Fruit fly (Drosophila melanogaster) whole organism, pupa: ENCODE measurements around the gene Pop4.

Experiments
- CG10348 ChIP-seq: fragments of 200-800 bp; sonication (Bioruptor generic); IDR thresholded peaks from 2 replicates; pipeline ENCODE4 v1.3.6; 2022; ENCODE audit warnings: missing biosample characterization, missing genetic modification characterization
- CG14655 ChIP-seq: fragments of 200-800 bp; sonication (Bioruptor generic); optimal IDR thresholded peaks from 3 replicates; lab custom pipeline; 2017; ENCODE audit warnings: mild to moderate bottlenecking, missing biosample characterization, missing genetic modification reagents, missing genetic modification characterization
- CG17806 ChIP-seq: fragments of 200-800 bp; sonication (Bioruptor generic); optimal IDR thresholded peaks from 2 replicates; lab custom pipeline; 2018; ENCODE audit warnings: missing biosample characterization, mild to moderate bottlenecking, missing genetic modification characterization, moderate library complexity
- CG32121 ChIP-seq: fragments of 200-800 bp; sonication (Bioruptor generic); IDR thresholded peaks from 2 replicates; pipeline ENCODE4 v1.3.6; 2022; ENCODE audit warnings: missing biosample characterization, missing genetic modification characterization
- CG8159 ChIP-seq: fragments of 200-800 bp; sonication (Bioruptor generic); optimal IDR thresholded peaks from 3 replicates; lab custom pipeline; 2018; ENCODE audit warnings: missing biosample characterization, mild to moderate bottlenecking, missing genetic modification characterization, moderate library complexity
- CG9948 ChIP-seq: fragments of 200-800 bp; sonication (Bioruptor generic); optimal IDR thresholded peaks from 2 replicates; lab custom pipeline; 2018; ENCODE audit warnings: missing biosample characterization, mild to moderate bottlenecking, missing genetic modification characterization, moderate library complexity
- D1 ChIP-seq: fragments of 200-800 bp; sonication (Bioruptor generic); optimal IDR thresholded peaks from 2 replicates; lab custom pipeline; 2018; ENCODE audit warnings: missing biosample characterization, mild to moderate bottlenecking, missing genetic modification characterization, moderate library complexity
- Ets98B ChIP-seq: fragments of 200-800 bp; sonication (Bioruptor generic); IDR thresholded peaks from 2 replicates; pipeline ENCODE4 v1.3.6; 2022; ENCODE audit warnings: missing biosample characterization, missing genetic modification characterization
- Pif1A ChIP-seq: fragments of 200-800 bp; sonication (Bioruptor generic); optimal IDR thresholded peaks from 3 replicates; lab custom pipeline; 2016; ENCODE audit warnings: missing biosample characterization, missing genetic modification characterization
- Pif1B ChIP-seq: fragments of 200-800 bp; sonication (Bioruptor generic); optimal IDR thresholded peaks from 3 replicates; lab custom pipeline; 2016; ENCODE audit warnings: missing biosample characterization, missing genetic modification characterization
- Snoo ChIP-seq: fragments of 200-800 bp; sonication (Bioruptor generic); optimal IDR thresholded peaks from 3 replicates; lab custom pipeline; 2017; ENCODE audit warnings: missing biosample characterization, mild to moderate bottlenecking, missing genetic modification characterization, inconsistent platforms
- gl ChIP-seq: fragments of 200-800 bp; sonication (Bioruptor generic); optimal IDR thresholded peaks from 2 replicates; lab custom pipeline; 2018; ENCODE audit warnings: missing biosample characterization, mild to moderate bottlenecking, missing genetic modification characterization
- rn ChIP-seq: fragments of 200-800 bp; sonication (Bioruptor generic); IDR thresholded peaks from 2 replicates; pipeline ENCODE4 v1.3.6; 2022; ENCODE audit warnings: missing biosample characterization, missing genetic modification characterization

DNA sequence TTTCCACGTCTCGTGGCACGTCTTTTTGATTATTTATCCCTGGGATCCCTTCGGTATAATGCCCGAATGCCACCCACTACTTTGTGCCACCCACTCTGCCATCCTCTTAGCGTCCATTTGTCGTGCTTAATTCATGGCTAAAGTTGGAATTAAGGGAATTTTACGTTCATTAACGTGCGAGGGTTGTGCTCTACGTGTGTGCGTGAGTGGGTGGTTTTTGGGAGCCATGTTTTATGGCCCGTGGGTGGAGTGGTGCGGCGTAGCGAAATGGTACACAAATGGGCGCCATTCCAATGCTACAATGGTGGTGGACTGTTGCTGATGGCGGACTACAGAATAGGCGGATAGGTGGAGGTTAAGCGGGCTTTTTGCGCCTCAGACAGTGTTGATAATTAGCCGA lies 11.2 kb downstream of the Pop4 start:
- TF ChIP-seq rn: no peak
- TF ChIP-seq CG17806 (tag; lab: Kevin White, UChicago): no peak
- TF ChIP-seq Snoo: no peak
- TF ChIP-seq Pif1B (GFP tag; lab: Kevin White, UChicago): no peak
- TF ChIP-seq CG10348: no peak
- TF ChIP-seq CG8159 (tag; lab: Kevin White, UChicago): no peak
- TF ChIP-seq CG32121 (GFP tag; lab: Robert Waterston, UW): no peak
- TF ChIP-seq Ets98B (GFP tag; lab: Robert Waterston, UW): no peak
- no peak for TF ChIP-seq D1 (tag; lab: Kevin White, UChicago)
- TF ChIP-seq Pif1A (GFP tag; lab: Kevin White, UChicago): no peak
- TF ChIP-seq CG14655: no peak
- TF ChIP-seq CG9948: no peak
- TF ChIP-seq gl: no peak
